Worm (Caenorhabditis elegans): ENCODE data around the gene nlp-9.
"Not testable (repeated sequence)": the region's sequence is repeated elsewhere in the genome, so short reads cannot be mapped to it uniquely, and the experiment has no call there.

Gene nlp-9

DNA sequence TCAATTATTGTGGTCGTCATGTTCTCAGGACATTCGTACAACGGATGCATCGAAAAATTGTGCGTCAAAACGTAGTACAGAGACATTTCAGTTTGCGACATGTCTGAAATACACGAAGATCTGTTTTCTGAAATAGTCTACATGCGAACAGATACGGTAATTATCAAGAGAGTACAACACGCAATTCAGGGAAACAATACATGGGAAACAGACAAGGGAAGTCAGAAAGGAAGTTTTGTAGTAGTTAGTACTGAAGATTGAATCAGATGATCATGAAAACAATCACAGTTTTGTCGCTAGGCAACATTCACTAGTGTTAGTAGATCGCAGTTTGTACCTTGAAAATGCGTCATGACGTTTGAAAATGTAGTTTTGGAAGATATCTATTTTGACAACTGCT lies 30.6 kb downstream of the nlp-9 start, which contains the start of gene srt-13:
Gene srt-13, minus strand, starts transcription at position 101 of the 400 bp plus-strand sequence.
- TF ChIP-seq tra-1 (GFP tag; IDR thresholded peaks at IDR 0.05), result no peak
- TF ChIP-seq madf-9 (GFP tag; conservative IDR thresholded peaks at IDR 0.05), result no peak
- TF ChIP-seq lin-15B (tag; optimal IDR thresholded peaks at IDR 0.05), result no peak
- no peak for TF ChIP-seq mxl-3 (GFP tag; optimal IDR thresholded peaks at IDR 0.05)
- no peak for TF ChIP-seq ama-1 (optimal IDR thresholded peaks at IDR 0.05)
- TF ChIP-seq egl-43 (GFP tag; IDR thresholded peaks at IDR 0.05), result no peak

DNA sequence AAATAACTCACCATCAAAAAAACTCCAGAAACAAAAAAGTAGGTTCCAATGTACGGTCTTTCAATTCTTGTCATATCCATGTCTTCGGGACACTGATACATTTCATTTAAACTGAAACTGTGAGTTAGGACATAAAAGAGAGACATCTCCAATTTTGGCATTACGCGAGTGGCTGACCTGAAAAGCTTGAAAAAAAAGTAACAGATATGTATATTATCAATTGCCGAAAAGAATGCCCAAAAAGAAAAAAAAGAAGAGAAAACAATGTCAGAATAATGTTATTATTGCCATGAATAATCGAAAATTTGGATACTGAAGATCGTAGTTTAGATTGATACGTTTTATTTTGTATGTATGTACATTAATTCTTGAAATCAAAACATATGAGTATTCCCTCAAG lies 37.0 kb downstream of the nlp-9 start, which contains the start of gene srt-14:
Gene srt-14, minus strand, starts transcription at position 101 of the 400 bp plus-strand sequence.
- TF ChIP-seq hlh-11 (tag; optimal IDR thresholded peaks at IDR 0.05) (no peak), dve-1 (tag; optimal IDR thresholded peaks at IDR 0.05; ENCODE audit: insufficient read depth) (no peak), nhr-48 (tag; optimal IDR thresholded peaks at IDR 0.05) (no peak), zip-11 (GFP tag; IDR thresholded peaks at IDR 0.05) (no peak), set-16 (GFP tag; IDR thresholded peaks at IDR 0.05) (no peak), zip-2 (tag; optimal IDR thresholded peaks at IDR 0.05) (no peak), ceh-82 (tag; optimal IDR thresholded peaks at IDR 0.05) (no peak)

DNA sequence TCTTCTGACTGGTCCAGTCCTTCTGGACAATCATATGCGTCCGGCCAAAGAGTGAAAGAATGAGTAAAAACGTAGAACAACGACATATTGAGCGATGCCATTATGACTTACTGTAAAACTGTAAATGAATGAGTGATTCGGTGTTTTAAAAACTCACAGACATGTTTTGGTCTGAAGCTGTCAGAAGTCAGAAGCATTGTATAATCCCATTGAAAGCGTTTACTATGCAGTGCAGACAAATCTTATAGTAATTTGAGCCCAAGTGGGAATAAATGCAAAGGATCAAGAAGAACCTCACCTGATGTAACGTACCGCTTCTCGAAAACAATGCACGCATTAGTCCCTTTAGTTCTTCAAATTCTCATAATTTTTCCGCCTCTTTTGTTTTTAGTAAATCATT lies 40.6 kb downstream of the nlp-9 start, which contains the start of gene srt-3:
Gene srt-3, minus strand, starts transcription at position 101 of the 400 bp plus-strand sequence.
- TF ChIP-seq D1046.2 (GFP tag; IDR thresholded peaks at IDR 0.05) (no peak), lin-1 (GFP tag; IDR thresholded peaks at IDR 0.05) (no peak), nhr-76 (tag; optimal IDR thresholded peaks at IDR 0.05) (no peak), mdl-1 (tag; optimal IDR thresholded peaks at IDR 0.05) (no peak), dmd-8 (GFP tag; IDR thresholded peaks at IDR 0.05) (no peak), dmd-9 (GFP tag; IDR thresholded peaks at IDR 0.05) (no peak), T20F7.1 (GFP tag; optimal IDR thresholded peaks at IDR 0.05) (no peak), Y105C5A.15 (GFP tag; IDR thresholded peaks at IDR 0.05) (no peak)

DNA sequence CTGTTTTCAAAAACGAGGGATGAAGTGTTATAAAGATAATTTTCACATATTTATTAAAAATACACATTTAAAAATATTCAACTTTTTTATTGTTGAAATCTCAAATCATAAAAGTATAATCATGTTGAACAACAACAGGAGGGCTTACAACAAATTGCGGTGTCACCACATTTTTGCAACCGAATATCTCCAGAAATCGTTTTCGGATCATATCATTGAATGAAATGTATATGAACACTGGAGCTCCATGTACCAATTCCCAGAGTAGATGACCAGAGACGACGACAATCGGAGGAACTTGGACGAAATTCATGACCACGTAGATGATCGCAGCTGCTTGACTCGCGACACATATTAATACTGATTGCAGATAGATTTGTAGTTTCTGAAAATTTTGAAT lies 41.9 kb downstream of the nlp-9 start:
- peak in 1 of 2 experiments; percentile 92 for TF ChIP-seq unc-62 (GFP tag; optimal IDR thresholded peaks at IDR 0.05 in 1 of 2)
- TF ChIP-seq unc-62 (tag; optimal IDR thresholded peaks at IDR 0.05), result no peak
- TF ChIP-seq ceh-32 (tag; optimal IDR thresholded peaks at IDR 0.05; ENCODE audit: poor library complexity), result no peak
- no peak for TF ChIP-seq lin-15B (tag; optimal IDR thresholded peaks at IDR 0.05)

DNA sequence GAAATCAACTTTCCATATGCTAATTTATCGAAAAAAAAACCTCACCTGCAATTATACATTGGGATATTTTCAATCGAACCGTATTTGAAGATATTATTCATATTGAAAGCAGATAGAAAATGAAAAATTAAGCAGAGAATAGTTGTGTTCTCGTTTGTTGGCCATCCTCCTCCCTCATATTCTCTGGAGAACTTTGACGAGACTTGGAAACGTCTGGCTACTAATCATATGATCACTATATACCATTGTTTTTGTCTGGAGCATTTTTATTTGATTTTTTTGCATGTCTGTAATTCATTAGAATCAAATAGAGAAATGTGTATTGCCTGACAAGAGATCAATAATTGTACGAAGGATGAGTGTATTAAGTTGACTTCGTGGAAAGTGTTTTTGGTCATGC lies 45.1 kb downstream of the nlp-9 start, which contains the start of gene srt-35:
Gene srt-35, minus strand, starts transcription at position 101 of the 400 bp plus-strand sequence.
- peak; percentile 46 for TF ChIP-seq aha-1 (tag)
- no peak for TF ChIP-seq nhr-42 (GFP tag; IDR thresholded peaks at IDR 0.05)

DNA sequence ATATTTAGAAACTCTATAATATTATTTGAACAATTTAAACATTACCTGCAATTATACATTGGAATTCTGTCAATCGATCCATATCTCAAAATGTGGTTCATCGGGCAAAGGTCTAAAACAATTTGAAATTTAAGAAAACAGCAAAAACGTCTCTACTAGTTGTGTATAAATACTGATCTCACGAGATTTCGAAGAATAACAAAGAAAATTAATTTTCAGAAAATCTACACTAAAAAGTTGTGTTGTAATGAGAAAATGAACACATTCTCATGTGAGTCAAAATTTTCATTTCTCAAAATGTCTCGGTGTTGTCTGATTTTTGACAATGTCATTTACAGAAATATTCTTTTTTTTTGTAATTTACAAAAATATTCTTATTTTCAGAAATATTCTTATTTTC lies 48.8 kb downstream of the nlp-9 start, which contains the start of gene srt-36:
Gene srt-36, minus strand, starts transcription at position 101 of the 400 bp plus-strand sequence.
- not testable (repeated sequence) for TF ChIP-seq F44E2.7 (GFP tag; IDR thresholded peaks at IDR 0.05); lim-7 (GFP tag; IDR thresholded peaks at IDR 0.05); ZK546.5 (tag; optimal IDR thresholded peaks at IDR 0.05)

DNA sequence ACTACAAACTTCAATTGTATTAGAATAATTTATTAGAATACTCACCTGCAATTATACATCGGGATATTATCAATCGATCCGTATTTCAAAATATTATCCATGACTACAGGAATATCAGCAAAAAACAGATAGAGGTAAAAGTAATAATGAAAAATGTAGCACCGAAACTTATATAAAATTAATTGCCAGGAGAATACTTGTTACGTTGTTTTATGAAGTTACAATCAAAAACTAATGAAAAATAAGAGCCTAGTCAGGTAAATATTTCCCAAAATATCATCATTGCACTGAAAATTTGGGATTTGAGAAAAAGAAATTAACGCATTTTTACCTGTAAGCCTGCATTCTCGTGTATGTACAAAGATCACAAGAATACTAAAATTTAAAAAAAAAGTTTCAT lies 51.8 kb downstream of the nlp-9 start, which contains the start of gene srt-38:
Gene srt-38, minus strand, starts transcription at position 101 of the 400 bp plus-strand sequence.
- TF ChIP-seq nhr-28 (tag; optimal IDR thresholded peaks at IDR 0.05); dpl-1 (GFP tag; optimal IDR thresholded peaks at IDR 0.05); skn-1 (tag; optimal IDR thresholded peaks at IDR 0.05): not testable (repeated sequence)
